Worm (Caenorhabditis elegans): ENCODE results near the gene snfc-5.

The snfc-5 gene

ce11 chrIII:4454919-4455318, 50.3 kb downstream of the snfc-5 start:
- TF ChIP-seq nhr-2 (tag; optimal IDR thresholded peaks at IDR 0.05) (peak; percentile 17), cnd-1 (tag; optimal IDR thresholded peaks at IDR 0.05) (peak; percentile 7), lin-32 (GFP tag; optimal IDR thresholded peaks at IDR 0.05) (peak; percentile 52), ceh-43 (GFP tag; optimal IDR thresholded peaks at IDR 0.05) (peak; percentile 62), zip-8 (tag; optimal IDR thresholded peaks at IDR 0.05) (peak; percentile 4), drap-1 (GFP tag; optimal IDR thresholded peaks at IDR 0.05) (no peak), mep-1 (tag; optimal IDR thresholded peaks at IDR 0.05) (no peak), snpc-4 (tag; optimal IDR thresholded peaks at IDR 0.05) (no peak)

Measured in whole organism, mixed stage, embryonic.